Worm (Caenorhabditis elegans) whole organism, dauer: ENCODE data around the gene him-5.
"Not testable (repeated sequence)": the region's sequence is repeated elsewhere in the genome, so short reads cannot be mapped to it uniquely, and the experiment has no call there.

ENCODE experiments used
- unc-62 ChIP-seq: sonication (generic microtip); optimal IDR thresholded peaks from 2 replicates; lab custom pipeline; 2017; ENCODE audit warnings: missing biosample characterization, missing genetic modification reagents, missing genetic modification characterization

Gene him-5

ce11 chrV:14094953-14095352 lies 4.7 kb downstream of the him-5 start:
- no peak for TF ChIP-seq unc-62

ce11 chrV:14097358-14097757 lies 7.1 kb downstream of the him-5 start:
- no peak for TF ChIP-seq unc-62

- TF ChIP-seq unc-62, result no peak
These were observed 8.3 kb downstream of the him-5 start, which contains the start of the genes D1086.2 and D1086.1 for ce11 chrV:14098519-14098918. TSS of gene D1086.2 (minus strand) at chrV:14098668. TSS of gene D1086.1 (plus strand) at chrV:14098858.

- TF ChIP-seq unc-62, result no peak
These were observed 10.7 kb downstream of the him-5 start, which contains the start of gene D1086.12 for ce11 chrV:14100886-14101285. TSS of gene D1086.12 (plus strand) at chrV:14101186.

- no peak for TF ChIP-seq unc-62
These were observed 13.7 kb downstream of the him-5 start, which contains the start of gene D1086.9 for ce11 chrV:14103970-14104369. TSS of gene D1086.9 (plus strand) at chrV:14104270.

- TF ChIP-seq unc-62, result no peak
These were observed 17.3 kb downstream of the him-5 start, which contains the start of gene H39E23.3 for ce11 chrV:14107511-14107910. TSS of gene H39E23.3 (plus strand) at chrV:14107811.

ce11 chrV:14110042-14110441 lies 19.8 kb downstream of the him-5 start, which contains the start of gene H39E23.2:
TSS of gene H39E23.2 (plus strand) at chrV:14110342.
- TF ChIP-seq unc-62, result no peak

ce11 chrV:14120674-14121073 lies 30.4 kb downstream of the him-5 start:
- TF ChIP-seq unc-62, result no peak

- TF ChIP-seq unc-62, result no peak
These were observed 33.0 kb downstream of the him-5 start for ce11 chrV:14123176-14123575.

ce11 chrV:14126341-14126924 lies 36.2 kb downstream of the him-5 start:
- TF ChIP-seq unc-62, result no peak

ce11 chrV:14127834-14128233 lies 37.6 kb downstream of the him-5 start:
- no peak for TF ChIP-seq unc-62

ce11 chrV:14128858-14129257 lies 38.6 kb downstream of the him-5 start:
- TF ChIP-seq unc-62, result no peak

ce11 chrV:14130226-14130625 lies 40.0 kb downstream of the him-5 start:
- TF ChIP-seq unc-62, result no peak

ce11 chrV:14133002-14133763 lies 43.0 kb downstream of the him-5 start:
- TF ChIP-seq unc-62, result no peak

- TF ChIP-seq unc-62, result no peak
These were observed 44.7 kb downstream of the him-5 start for ce11 chrV:14134757-14135441.

ce11 chrV:14136152-14136551 lies 45.9 kb downstream of the him-5 start:
- TF ChIP-seq unc-62, result no peak

- TF ChIP-seq unc-62, result not testable (repeated sequence)
These were observed 47.5 kb downstream of the him-5 start, which contains the start of gene AH10.4 for ce11 chrV:14137766-14138165. TSS of gene AH10.4 (minus strand) at chrV:14137866.
